Worm (Caenorhabditis elegans): ENCODE data around the gene set-12.

ce11 chrX:7752770-7753169 is 16.7 kb upstream of the set-12 start, which contains the start of gene deg-1:
- TF ChIP-seq W03F9.2 (tag; optimal IDR thresholded peaks at IDR 0.05) (no peak), him-1 (tag; optimal IDR thresholded peaks at IDR 0.05) (no peak), dao-5 (tag; optimal IDR thresholded peaks at IDR 0.05) (no peak)
